Fruit fly (Drosophila melanogaster) whole organism, wandering third instar larva: Measurements from ENCODE around the gene ckd.

Experiments
- Abd-B ChIP-seq: fragments of >200 bp; optimal IDR thresholded peaks from 2 replicates; lab custom pipeline; 2017; ENCODE audit warnings: missing biosample characterization, missing genetic modification characterization
- CG32264 ChIP-seq: fragments of 200-800 bp; sonication (Bioruptor generic); optimal IDR thresholded peaks from 2 replicates; lab custom pipeline; 2016; ENCODE audit warnings: missing biosample characterization, missing genetic modification characterization
- CG9705 ChIP-seq: fragments of 200-800 bp; sonication (Bioruptor generic); optimal IDR thresholded peaks from 2 replicates; lab custom pipeline; 2018; ENCODE audit warnings: missing biosample characterization, mild to moderate bottlenecking, missing genetic modification characterization
- CrebA ChIP-seq: fragments of 200-800 bp; sonication (Bioruptor generic); optimal IDR thresholded peaks from 2 replicates; lab custom pipeline; 2016; ENCODE audit warnings: missing biosample characterization, mild to moderate bottlenecking, missing genetic modification characterization, borderline replicate concordance
- Dfd ChIP-seq: fragments of >200 bp; optimal IDR thresholded peaks from 2 replicates; lab custom pipeline; 2017; ENCODE audit warnings: missing biosample characterization, missing genetic modification characterization
- Dif ChIP-seq: fragments of 200-275, 200-300 bp; sonication (Bioruptor generic); optimal IDR thresholded peaks from 2 replicates; lab custom pipeline; 2018; ENCODE audit warnings: missing biosample characterization, missing genetic modification characterization; ENCODE audit not compliant: partially characterized antibody
- GATAd ChIP-seq: sonication (Bioruptor generic); optimal IDR thresholded peaks from 2 replicates; lab custom pipeline; 2016; ENCODE audit warnings: missing biosample characterization, missing genetic modification characterization
- HLH106 ChIP-seq: fragments of 200-800 bp; optimal IDR thresholded peaks from 3 replicates; lab custom pipeline; 2019; ENCODE audit warnings: missing biosample characterization, mild to moderate bottlenecking, missing genetic modification characterization, moderate library complexity
- Hnf4 ChIP-seq: fragments of 200-800 bp; sonication (Bioruptor generic); optimal IDR thresholded peaks from 2 replicates; lab custom pipeline; 2016; ENCODE audit warnings: missing biosample characterization, mild to moderate bottlenecking, missing genetic modification characterization
- Hr78 ChIP-seq: fragments of >200 bp; optimal IDR thresholded peaks from 2 replicates; lab custom pipeline; 2017; ENCODE audit warnings: missing biosample characterization, missing genetic modification characterization
- Hr83 ChIP-seq: fragments of 200-300 bp; sonication (Bioruptor generic); optimal IDR thresholded peaks from 2 replicates; lab custom pipeline; 2016; ENCODE audit warnings: missing biosample characterization, mild to moderate bottlenecking, missing genetic modification characterization, moderate library complexity; ENCODE audit not compliant: poor library complexity, severe bottlenecking
- Jra ChIP-seq: sonication (Bioruptor generic); optimal IDR thresholded peaks from 2 replicates; lab custom pipeline; 2016; ENCODE audit warnings: missing biosample characterization, missing genetic modification characterization
- Mio ChIP-seq: sonication (Bioruptor generic); optimal IDR thresholded peaks from 2 replicates; lab custom pipeline; 2016; ENCODE audit warnings: missing biosample characterization, missing genetic modification characterization
- Myc ChIP-seq: fragments of >200 bp; optimal IDR thresholded peaks from 2 replicates; lab custom pipeline; 2017
- N ChIP-seq: fragments of >200 bp; optimal IDR thresholded peaks from 2 replicates; lab custom pipeline; 2018; ENCODE audit warnings: missing biosample characterization, missing external identifiers, missing genetic modification characterization
- OdsH ChIP-seq: fragments of 200-800 bp; sonication (Bioruptor generic); optimal IDR thresholded peaks from 2 replicates; lab custom pipeline; 2016; ENCODE audit warnings: missing biosample characterization, mild to moderate bottlenecking, missing genetic modification characterization
- Rel ChIP-seq, 2 experiments: fragments of 200-800 bp; sonication (Bioruptor generic) in 1 of 2; optimal IDR thresholded peaks; 2 replicates in 1 of 2; 3 replicates in 1 of 2; lab custom pipeline; 2016 to 2019; ENCODE audit warnings: mild to moderate bottlenecking in 2 of 2, missing biosample characterization in 2 of 2, missing genetic modification characterization in 2 of 2, moderate library complexity in 1 of 2
- Sp1 ChIP-seq: fragments of 200-800 bp; sonication (Bioruptor generic); optimal IDR thresholded peaks from 3 replicates; lab custom pipeline; 2019; ENCODE audit warnings: missing biosample characterization, mild to moderate bottlenecking, missing genetic modification characterization, moderate library complexity
- Vsx2 ChIP-seq: fragments of 200-300, 225-300 bp; sonication (Bioruptor generic); optimal IDR thresholded peaks from 2 replicates; lab custom pipeline; 2018; ENCODE audit warnings: missing biosample characterization, missing genetic modification characterization; ENCODE audit not compliant: partially characterized antibody
- br ChIP-seq: fragments of 200-800 bp; sonication (Bioruptor generic); optimal IDR thresholded peaks from 2 replicates; lab custom pipeline; 2016; ENCODE audit warnings: missing biosample characterization, missing genetic modification characterization
- brk ChIP-seq: fragments of 200-800 bp; sonication (Bioruptor generic); optimal IDR thresholded peaks from 2 replicates; lab custom pipeline; 2016; ENCODE audit warnings: missing biosample characterization, mild to moderate bottlenecking, missing genetic modification characterization
- dl ChIP-seq, 2 experiments: fragments of 175-275, 200-275 bp in 1 of 2; fragments of 200-275 bp in 1 of 2; sonication (Bioruptor generic); optimal IDR thresholded peaks; lab custom pipeline; 2018; ENCODE audit warnings: mild to moderate bottlenecking in 2 of 2, missing biosample characterization in 2 of 2, missing genetic modification characterization in 2 of 2, moderate library complexity in 2 of 2; ENCODE audit not compliant: partially characterized antibody in 2 of 2, insufficient read depth in 1 of 2
- dmrt93B ChIP-seq: fragments of 200-800 bp; sonication (Bioruptor generic); optimal IDR thresholded peaks from 2 replicates; lab custom pipeline; 2018; ENCODE audit warnings: missing biosample characterization, mild to moderate bottlenecking, missing genetic modification characterization
- dsf ChIP-seq: sonication (Bioruptor generic); optimal IDR thresholded peaks from 2 replicates; lab custom pipeline; 2016; ENCODE audit warnings: missing biosample characterization, missing genetic modification characterization, borderline replicate concordance
- ey ChIP-seq: fragments of 200-800 bp; sonication (Bioruptor generic); optimal IDR thresholded peaks from 2 replicates; lab custom pipeline; 2016; ENCODE audit warnings: missing biosample characterization, missing genetic modification characterization
- foxo ChIP-seq, 2 experiments: fragments of 200-800 bp; sonication (Bioruptor generic); optimal IDR thresholded peaks; 2 replicates in 1 of 2; 3 replicates in 1 of 2; lab custom pipeline; 2016 to 2017; ENCODE audit warnings: missing biosample characterization in 2 of 2, missing genetic modification characterization in 2 of 2
- fru ChIP-seq: fragments of 200-800 bp; sonication (Bioruptor generic); optimal IDR thresholded peaks from 3 replicates; lab custom pipeline; 2016; ENCODE audit warnings: missing biosample characterization, mild to moderate bottlenecking, missing genetic modification characterization
- h ChIP-seq: fragments of 200-800 bp; sonication (Bioruptor generic); optimal IDR thresholded peaks from 3 replicates; lab custom pipeline; 2016; ENCODE audit warnings: missing biosample characterization, mild to moderate bottlenecking, missing genetic modification characterization
- jim ChIP-seq: fragments of 175-275, 200-325 bp; sonication (Bioruptor generic); optimal IDR thresholded peaks from 2 replicates; lab custom pipeline; 2016; ENCODE audit warnings: missing biosample characterization, mild to moderate bottlenecking, missing genetic modification characterization
- lola ChIP-seq: fragments of >200 bp; optimal IDR thresholded peaks from 2 replicates; lab custom pipeline; 2017; ENCODE audit warnings: missing biosample characterization, missing genetic modification characterization
- pan ChIP-seq: fragments of >200 bp; optimal IDR thresholded peaks from 2 replicates; lab custom pipeline; 2017
- psq ChIP-seq: fragments of 200-800 bp; sonication (Bioruptor generic); optimal IDR thresholded peaks from 3 replicates; lab custom pipeline; 2017; ENCODE audit warnings: missing biosample characterization, mild to moderate bottlenecking, missing genetic modification characterization, moderate library complexity
- rgr ChIP-seq: fragments of 200-800 bp; sonication (Bioruptor generic); optimal IDR thresholded peaks from 3 replicates; lab custom pipeline; 2016; ENCODE audit warnings: missing biosample characterization, mild to moderate bottlenecking, missing genetic modification characterization
- sage ChIP-seq: fragments of 200-800 bp; sonication (Bioruptor generic); optimal IDR thresholded peaks from 2 replicates; lab custom pipeline; 2016; ENCODE audit warnings: missing biosample characterization, mild to moderate bottlenecking, missing genetic modification characterization
- sv ChIP-seq: fragments of 200-800 bp; sonication (Bioruptor generic); optimal IDR thresholded peaks from 3 replicates; lab custom pipeline; 2016; ENCODE audit warnings: missing biosample characterization, missing genetic modification characterization
- tai ChIP-seq: sonication (Bioruptor generic); optimal IDR thresholded peaks from 2 replicates; lab custom pipeline; 2016; ENCODE audit warnings: missing biosample characterization, missing genetic modification characterization
- usp ChIP-seq: fragments of >200 bp; optimal IDR thresholded peaks from 2 replicates; lab custom pipeline; 2017; ENCODE audit warnings: missing biosample characterization, missing genetic modification characterization
- woc ChIP-seq: sonication (Bioruptor generic); optimal IDR thresholded peaks from 2 replicates; lab custom pipeline; 2016; ENCODE audit warnings: missing biosample characterization, mild to moderate bottlenecking, missing genetic modification characterization

The ckd gene

dm6 chr3L:3247130-3248065 is 10.3 kb upstream of the ckd start, which contains the start of gene CG43389:
CG43389 (plus strand) TSS chr3L:3248015.
- TF ChIP-seq CG9705 (GFP tag; lab: Kevin White, UChicago): peak; percentile 75
- TF ChIP-seq rgr (GFP tag; lab: Kevin White, UChicago): peak; percentile 100
- TF ChIP-seq Hr83 (GFP tag; lab: Kevin White, UChicago): no peak
- peak; percentile 97 for TF ChIP-seq Jra (GFP tag; lab: Kevin White, UChicago)
- TF ChIP-seq brk (GFP tag; lab: Kevin White, UChicago): peak; percentile 98
- TF ChIP-seq Hnf4: peak; percentile 99
- no peak for TF ChIP-seq lola
- peak; percentile 99 for TF ChIP-seq br (GFP tag; lab: Kevin White, UChicago)
- TF ChIP-seq Dfd (GFP tag; lab: Kevin White, UChicago): peak; percentile 80
- TF ChIP-seq foxo (GFP tag; optimal IDR thresholded peaks at IDR 0.05; lab: Kevin White, UChicago): peak; percentile 87 to 99
- TF ChIP-seq Abd-B (GFP tag; lab: Kevin White, UChicago): no peak
- peak; percentile 96 for TF ChIP-seq dsf
- TF ChIP-seq woc (GFP tag; lab: Kevin White, UChicago): peak; percentile 91
- peak; percentile 97 for TF ChIP-seq GATAd (GFP tag; lab: Kevin White, UChicago)
- peak; percentile 38 for TF ChIP-seq Dif (GFP tag; lab: Kevin White, UChicago)
- TF ChIP-seq CrebA (GFP tag; lab: Kevin White, UChicago): peak; percentile 94
- no peak for TF ChIP-seq Hr78
- TF ChIP-seq CG32264 (GFP tag; lab: Kevin White, UChicago): peak; percentile 96
- TF ChIP-seq psq (GFP tag; lab: Kevin White, UChicago): peak; percentile 99
- TF ChIP-seq OdsH (GFP tag; lab: Kevin White, UChicago): peak; percentile 99
- peak; percentile 98 for TF ChIP-seq Rel (GFP tag; optimal IDR thresholded peaks at IDR 0.05; lab: Kevin White, UChicago)
- TF ChIP-seq Rel (tag; optimal IDR thresholded peaks at IDR 0.05; lab: Kevin White, UChicago): peak; percentile 78
- no peak for TF ChIP-seq dl (GFP tag; optimal IDR thresholded peaks at IDR 0.05; lab: Kevin White, UChicago; ENCODE audit: insufficient read depth in 1 of 2, partially characterized antibody in 2 of 2)
- TF ChIP-seq ey: peak; percentile 99
- no peak for TF ChIP-seq N (GFP tag; lab: Kevin White, UChicago)
- peak; percentile 99 for TF ChIP-seq h (GFP tag; lab: Kevin White, UChicago)
- peak; percentile 99 for TF ChIP-seq HLH106 (tag; lab: Kevin White, UChicago)
- peak; percentile 97 for TF ChIP-seq fru (GFP tag; lab: Kevin White, UChicago)
- TF ChIP-seq dmrt93B: peak; percentile 98
- TF ChIP-seq Mio (GFP tag; lab: Kevin White, UChicago): peak; percentile 89
- peak; percentile 52 for TF ChIP-seq jim (GFP tag; lab: Kevin White, UChicago)
- TF ChIP-seq sv (GFP tag; lab: Kevin White, UChicago): no peak
- TF ChIP-seq sage (GFP tag; lab: Kevin White, UChicago): peak; percentile 97
- TF ChIP-seq tai (GFP tag; lab: Kevin White, UChicago): peak; percentile 97
- TF ChIP-seq Sp1 (GFP tag; lab: Kevin White, UChicago): peak; percentile 100
- TF ChIP-seq usp (GFP tag; lab: Kevin White, UChicago): no peak
- no peak for TF ChIP-seq Vsx2 (GFP tag; lab: Kevin White, UChicago)
- TF ChIP-seq pan (lab: Kevin White, UChicago): no peak
- no peak for TF ChIP-seq Myc (lab: Kevin White, UChicago)
